Worm (Caenorhabditis elegans) whole organism, young adult: ENCODE data around the gene W09G12.8.

Experiments used
- D2030.7 ChIP-seq: fragments of 200-800 bp; sonication (Bioruptor generic); IDR thresholded peaks from 2 replicates; pipeline ENCODE4 v1.3.6; 2022; ENCODE audit warnings: missing genetic modification reagents, missing genetic modification characterization, missing compliant biosample characterization
- F22D6.2 ChIP-seq: sonication (generic microtip); optimal IDR thresholded peaks from 2 replicates; lab custom pipeline; 2016; ENCODE audit warnings: mild to moderate bottlenecking, missing genetic modification characterization, missing compliant biosample characterization
- F33H1.4 ChIP-seq: fragments of 200-800 bp; sonication (Bioruptor generic); IDR thresholded peaks from 2 replicates; pipeline ENCODE4 v1.3.6; 2022; ENCODE audit warnings: missing genetic modification reagents, missing genetic modification characterization, missing compliant biosample characterization
- F57A8.1 ChIP-seq: fragments of 200-800 bp; sonication (Bioruptor generic); optimal IDR thresholded peaks from 2 replicates; lab custom pipeline; 2018; ENCODE audit warnings: mild to moderate bottlenecking, missing genetic modification characterization, moderate library complexity, missing compliant biosample characterization
- K11D2.4 ChIP-seq: fragments of 200-800 bp; sonication (Bioruptor generic); IDR thresholded peaks from 2 replicates; pipeline ENCODE4 v1.3.6; 2022; ENCODE audit warnings: missing genetic modification reagents, missing genetic modification characterization, missing compliant biosample characterization
- Y53F4B.3 ChIP-seq: fragments of 200-800 bp; sonication (Bioruptor generic); IDR thresholded peaks from 2 replicates; pipeline ENCODE4 v1.3.6; 2022; ENCODE audit warnings: missing genetic modification reagents, missing genetic modification characterization, missing compliant biosample characterization
- Y67H2A.10 ChIP-seq: fragments of 200-800 bp; sonication (Bioruptor generic); conservative IDR thresholded peaks from 2 replicates; pipeline ENCODE4 v1.3.6; 2022; ENCODE audit warnings: missing genetic modification reagents, missing genetic modification characterization, missing compliant biosample characterization
- Y95B8A.8 ChIP-seq: fragments of 200-800 bp; sonication (Bioruptor generic); IDR thresholded peaks from 2 replicates; pipeline ENCODE4 v1.3.6; 2022; ENCODE audit warnings: missing genetic modification reagents, missing genetic modification characterization, missing compliant biosample characterization
- akir-1 ChIP-seq: fragments of 200-800 bp; sonication (Bioruptor generic); optimal IDR thresholded peaks from 2 replicates; lab custom pipeline; 2018; ENCODE audit warnings: mild to moderate bottlenecking, missing genetic modification characterization, moderate library complexity, missing compliant biosample characterization
- ama-1 ChIP-seq, 3 experiments: fragments of 150-350 bp in 1 of 3; sonication (generic microtip) in 2 of 3; optimal IDR thresholded peaks; 2 replicates each; lab custom pipeline; 2014 to 2018; ENCODE audit warnings: missing biosample characterization in 2 of 3, missing genetic modification characterization in 2 of 3, missing genetic modification reagents in 2 of 3
- atf-7 ChIP-seq: sonication (generic microtip); optimal IDR thresholded peaks from 2 replicates; lab custom pipeline; 2017; ENCODE audit warnings: mild to moderate bottlenecking, missing genetic modification characterization, missing compliant biosample characterization
- attf-6 ChIP-seq: fragments of 200-800 bp; sonication (Bioruptor generic); IDR thresholded peaks from 2 replicates; pipeline ENCODE4 v1.3.6; 2022; ENCODE audit warnings: missing genetic modification reagents, missing genetic modification characterization, missing compliant biosample characterization
- bed-2 ChIP-seq: fragments of 200-800 bp; sonication (Bioruptor generic); IDR thresholded peaks from 2 replicates; pipeline ENCODE4 v1.3.6; 2022; ENCODE audit warnings: missing genetic modification reagents, missing genetic modification characterization, missing compliant biosample characterization
- ceh-40 ChIP-seq: fragments of 200-800 bp; sonication (Bioruptor generic); IDR thresholded peaks from 2 replicates; pipeline ENCODE4 v1.3.6; 2022; ENCODE audit warnings: missing genetic modification characterization, missing compliant biosample characterization
- die-1 ChIP-seq: sonication (generic microtip); optimal IDR thresholded peaks from 2 replicates; lab custom pipeline; 2016; ENCODE audit warnings: missing genotype, mild to moderate bottlenecking, missing genetic modification characterization, missing compliant biosample characterization
- dox-1 ChIP-seq: fragments of 200-800 bp; sonication (Bioruptor generic); IDR thresholded peaks from 2 replicates; pipeline ENCODE4 v1.3.6; 2022; ENCODE audit warnings: missing genetic modification reagents, missing genetic modification characterization, missing compliant biosample characterization
- him-1 ChIP-seq: sonication (generic microtip); optimal IDR thresholded peaks from 2 replicates; lab custom pipeline; 2016; ENCODE audit warnings: missing genotype, missing genetic modification reagents, missing genetic modification characterization, missing compliant biosample characterization
- hmg-1.2 ChIP-seq: fragments of 200-800 bp; sonication (Bioruptor generic); IDR thresholded peaks from 2 replicates; pipeline ENCODE4 v1.3.6; 2022; ENCODE audit warnings: missing genetic modification reagents, missing genetic modification characterization, missing compliant biosample characterization
- hmg-20 ChIP-seq: fragments of 200-800 bp; sonication (Bioruptor generic); IDR thresholded peaks from 2 replicates; pipeline ENCODE4 v1.3.6; 2022; ENCODE audit warnings: missing genetic modification reagents, missing genetic modification characterization, missing compliant biosample characterization
- lag-1 ChIP-seq: fragments of 200-800 bp; sonication (Bioruptor generic); IDR thresholded peaks from 2 replicates; pipeline ENCODE4 v1.3.6; 2022; ENCODE audit warnings: missing genetic modification reagents, missing genetic modification characterization, missing compliant biosample characterization
- let-526 ChIP-seq: fragments of 200-800 bp; sonication (Bioruptor generic); IDR thresholded peaks from 2 replicates; pipeline ENCODE4 v1.3.6; 2022; ENCODE audit warnings: missing genetic modification reagents, missing genetic modification characterization, missing compliant biosample characterization
- lin-54 ChIP-seq: fragments of 200-800 bp; sonication (Bioruptor generic); optimal IDR thresholded peaks from 2 replicates; lab custom pipeline; 2018; ENCODE audit warnings: mild to moderate bottlenecking, missing genetic modification characterization, missing compliant biosample characterization
- lsl-1 ChIP-seq: fragments of 200-800 bp; sonication (Bioruptor generic); optimal IDR thresholded peaks from 2 replicates; lab custom pipeline; 2018; ENCODE audit warnings: mild to moderate bottlenecking, missing genetic modification characterization, moderate library complexity, missing compliant biosample characterization
- madf-6 ChIP-seq: fragments of 200-800 bp; sonication (Bioruptor generic); IDR thresholded peaks from 2 replicates; pipeline ENCODE4 v1.3.6; 2022; ENCODE audit warnings: missing genetic modification reagents, missing genetic modification characterization, missing compliant biosample characterization
- mcd-1 ChIP-seq: fragments of 200-800 bp; sonication (Bioruptor generic); IDR thresholded peaks from 2 replicates; pipeline ENCODE4 v1.3.6; 2022; ENCODE audit warnings: missing genetic modification reagents, missing genetic modification characterization, missing compliant biosample characterization
- nhr-27 ChIP-seq: fragments of 200-800 bp; sonication (Bioruptor generic); optimal IDR thresholded peaks from 2 replicates; lab custom pipeline; 2018; ENCODE audit warnings: mild to moderate bottlenecking, missing genetic modification characterization, moderate library complexity, missing compliant biosample characterization
- nhr-80 ChIP-seq: sonication (generic microtip); optimal IDR thresholded peaks from 2 replicates; lab custom pipeline; 2016; ENCODE audit warnings: missing genetic modification characterization, missing compliant biosample characterization
- pbrm-1 ChIP-seq: fragments of 200-800 bp; sonication (Bioruptor generic); IDR thresholded peaks from 2 replicates; pipeline ENCODE4 v1.3.6; 2022; ENCODE audit warnings: missing genetic modification reagents, missing genetic modification characterization, missing compliant biosample characterization
- rec-8 ChIP-seq, 2 experiments: sonication (generic microtip); optimal IDR thresholded peaks; 2 replicates each; lab custom pipeline; 2016; ENCODE audit warnings: mild to moderate bottlenecking in 2 of 2, missing genetic modification characterization in 2 of 2, missing genetic modification reagents in 2 of 2, missing genotype in 2 of 2, missing biosample characterization in 1 of 2, missing compliant biosample characterization in 1 of 2, moderate library complexity in 1 of 2
- repo-1 ChIP-seq: sonication (generic microtip); optimal IDR thresholded peaks from 2 replicates; lab custom pipeline; 2017; ENCODE audit warnings: mild to moderate bottlenecking, missing genetic modification characterization, missing compliant biosample characterization
- snpc-1.1 ChIP-seq: sonication (generic microtip); optimal IDR thresholded peaks from 2 replicates; lab custom pipeline; 2017; ENCODE audit warnings: missing genetic modification characterization, mild to moderate bottlenecking, missing compliant biosample characterization, antibody characterized with exemption, moderate library complexity, missing genotype, missing genetic modification reagents; ENCODE audit not compliant: insufficient read depth
- snpc-1.3 ChIP-seq: sonication (generic microtip); optimal IDR thresholded peaks from 2 replicates; lab custom pipeline; 2017; ENCODE audit warnings: missing genetic modification characterization, mild to moderate bottlenecking, missing compliant biosample characterization, antibody characterized with exemption, moderate library complexity, missing genotype, missing genetic modification reagents; ENCODE audit not compliant: insufficient read depth
- snpc-3.4 ChIP-seq: sonication (generic microtip); optimal IDR thresholded peaks from 2 replicates; lab custom pipeline; 2017; ENCODE audit warnings: missing genetic modification characterization, mild to moderate bottlenecking, missing compliant biosample characterization, antibody characterized with exemption, moderate library complexity, missing genotype, missing genetic modification reagents
- snpc-4 ChIP-seq, 5 experiments: fragments of 150-350 bp in 1 of 5; sonication (generic microtip) in 4 of 5; optimal IDR thresholded peaks; 2 replicates each; lab custom pipeline; 2014 to 2018; ENCODE audit warnings: missing genetic modification characterization in 5 of 5, missing biosample characterization in 3 of 5, antibody characterized with exemption in 2 of 5, mild to moderate bottlenecking in 2 of 5, missing compliant biosample characterization in 2 of 5, missing genotype in 2 of 5, moderate library complexity in 2 of 5, missing genetic modification reagents in 1 of 5
- sptf-2 ChIP-seq: fragments of 200-800 bp; sonication (Bioruptor generic); optimal IDR thresholded peaks from 2 replicates; lab custom pipeline; 2018; ENCODE audit warnings: mild to moderate bottlenecking, missing genetic modification characterization, missing compliant biosample characterization
- tbp1 ChIP-seq: fragments of 200-800 bp; sonication (Bioruptor generic); optimal IDR thresholded peaks from 2 replicates; lab custom pipeline; 2018; ENCODE audit warnings: mild to moderate bottlenecking, missing genetic modification characterization, missing compliant biosample characterization
- ztf-6 ChIP-seq: fragments of 200-800 bp; sonication (Bioruptor generic); IDR thresholded peaks from 2 replicates; pipeline ENCODE4 v1.3.6; 2022; ENCODE audit warnings: missing genetic modification reagents, missing genetic modification characterization, missing compliant biosample characterization

The W09G12.8 gene

DNA sequence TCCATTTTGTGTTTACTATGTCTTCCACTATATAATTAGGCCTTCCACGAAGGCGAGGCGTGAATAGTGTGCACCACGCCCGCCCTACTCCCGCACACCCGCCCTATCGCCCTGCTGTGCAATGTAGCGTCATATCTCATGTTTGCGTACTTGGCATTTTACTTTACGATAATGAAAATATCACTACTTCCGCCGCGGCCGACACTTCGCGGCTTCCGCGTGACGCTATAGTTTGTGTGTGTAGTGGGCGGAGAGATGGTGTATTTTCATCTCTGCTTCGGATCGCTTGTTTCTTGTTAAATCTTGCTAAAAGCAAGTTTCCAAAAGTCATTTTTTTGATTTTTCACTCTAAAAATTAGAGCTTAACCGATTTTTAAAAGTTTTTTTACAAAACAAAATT lies 34.5 kb downstream of the W09G12.8 start:
- TF ChIP-seq snpc-3.4 (tag; lab: Kevin White, UChicago), result peak; percentile 91
- peak; percentile 11; the same call in 1 of the 2 replicates for TF ChIP-seq attf-6 (GFP tag; lab: Robert Waterston, UW)
- TF ChIP-seq snpc-4 (GFP tag; optimal IDR thresholded peaks at IDR 0.05; lab: Kevin White, UChicago), result no peak
- TF ChIP-seq snpc-4 (tag; optimal IDR thresholded peaks at IDR 0.05; lab: Kevin White, UChicago), result peak; percentile 83 to 96 (median 92)
- TF ChIP-seq him-1, result peak; percentile 6
- no peak for TF ChIP-seq Y95B8A.8 (GFP tag; lab: Robert Waterston, UW)
- TF ChIP-seq Y53F4B.3 (GFP tag; lab: Robert Waterston, UW), result no peak
- peak; percentile 45 for TF ChIP-seq tbp1
- TF ChIP-seq F33H1.4 (GFP tag; lab: Robert Waterston, UW), result peak; percentile 43
- TF ChIP-seq repo-1 (tag; lab: Kevin White, UChicago), result peak; percentile 19
- peak; percentile 91 for TF ChIP-seq snpc-1.1 (tag; lab: Kevin White, UChicago)
- TF ChIP-seq F22D6.2 (tag; lab: Kevin White, UChicago), result no peak
- TF ChIP-seq ceh-40 (GFP tag; lab: Robert Waterston, UW), result no peak
- peak; percentile 78 for TF ChIP-seq madf-6
- peak; percentile 51 for TF ChIP-seq lsl-1 (GFP tag; lab: Kevin White, UChicago)
- no peak for TF ChIP-seq sptf-2 (GFP tag; lab: Kevin White, UChicago)
- TF ChIP-seq pbrm-1, result peak; percentile 71; the same call in 1 of the 2 replicates
- TF ChIP-seq ama-1 (optimal IDR thresholded peaks at IDR 0.05; lab: Kevin White, UChicago), result no peak
- no peak for TF ChIP-seq ama-1 (GFP tag; optimal IDR thresholded peaks at IDR 0.05; lab: Kevin White, UChicago)
- TF ChIP-seq die-1, result no peak
- no peak for TF ChIP-seq nhr-80
- TF ChIP-seq D2030.7 (GFP tag; lab: Robert Waterston, UW), result peak; percentile 33; the same call in 1 of the 2 replicates
- TF ChIP-seq mcd-1, result peak; percentile 42; the same call in 1 of the 2 replicates
- TF ChIP-seq atf-7, result no peak
- peak; percentile 41; the same call in 1 of the 2 replicates for TF ChIP-seq dox-1 (GFP tag; lab: Robert Waterston, UW)
- TF ChIP-seq lin-54 (GFP tag; lab: Kevin White, UChicago), result peak; percentile 25
- no peak for TF ChIP-seq let-526 (GFP tag; lab: Robert Waterston, UW)
- no peak for TF ChIP-seq lag-1
- no peak for TF ChIP-seq akir-1 (GFP tag; lab: Kevin White, UChicago)
- no peak for TF ChIP-seq snpc-1.3 (tag; lab: Kevin White, UChicago)
- peak; percentile 72; the same call in 1 of the 2 replicates for TF ChIP-seq hmg-1.2 (GFP tag; lab: Robert Waterston, UW)
- TF ChIP-seq rec-8 (tag; optimal IDR thresholded peaks at IDR 0.05; lab: Kevin White, UChicago), result no peak
- TF ChIP-seq K11D2.4 (GFP tag; lab: Robert Waterston, UW), result no peak

DNA sequence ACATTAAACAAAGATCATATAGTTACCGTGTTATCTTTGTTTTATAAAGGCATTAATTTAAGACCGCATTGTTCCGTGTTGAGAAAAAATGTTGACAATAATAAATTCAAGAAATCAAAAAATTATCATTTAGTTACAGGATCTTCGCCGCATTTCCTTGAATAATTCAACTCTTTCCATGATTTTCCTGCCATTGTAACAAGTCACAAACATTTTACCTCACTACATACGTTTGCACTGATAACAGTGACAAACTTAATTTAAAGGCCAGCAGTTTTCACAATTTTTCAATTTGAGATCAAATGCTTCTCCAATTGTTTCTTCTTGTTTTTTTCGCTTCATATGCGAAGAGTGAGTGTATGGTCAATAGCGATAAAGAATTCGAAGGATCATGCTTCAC lies 35.0 kb downstream of the W09G12.8 start, which contains the start of gene clec-169:
TSS of gene clec-169 (plus strand) at position 301 of the 400 bp plus-strand sequence.
- TF ChIP-seq sptf-2 (GFP tag; lab: Kevin White, UChicago), result no peak
- TF ChIP-seq Y67H2A.10 (GFP tag; lab: Robert Waterston, UW), result no peak
- no peak for TF ChIP-seq ztf-6 (GFP tag; lab: Robert Waterston, UW)
- TF ChIP-seq nhr-27, result no peak
- no peak for TF ChIP-seq hmg-20
- TF ChIP-seq F57A8.1 (GFP tag; lab: Kevin White, UChicago), result no peak
- TF ChIP-seq madf-6, result no peak
- no peak for TF ChIP-seq bed-2 (GFP tag; lab: Robert Waterston, UW)
- TF ChIP-seq, all 124 proteins: peak for 0
